Worm (Caenorhabditis elegans) whole organism, L1 larva: ENCODE measurements around the gene D2096.6.

Source experiments
- C16A3.4 ChIP-seq: fragments of 150-350 bp; optimal IDR thresholded peaks from 2 replicates; lab custom pipeline; 2014; ENCODE audit warnings: missing biosample characterization, missing genetic modification characterization
- F16B12.6 ChIP-seq: fragments of 150-350 bp; optimal IDR thresholded peaks from 2 replicates; lab custom pipeline; 2014; ENCODE audit warnings: missing biosample characterization, missing genetic modification characterization
- Y116A8C.19 ChIP-seq: sonication (generic microtip); optimal IDR thresholded peaks from 2 replicates; lab custom pipeline; 2016; ENCODE audit warnings: missing compliant biosample characterization, missing genetic modification characterization, borderline replicate concordance
- alr-1 ChIP-seq: fragments of 200-800 bp; sonication (Bioruptor generic); optimal IDR thresholded peaks from 2 replicates; lab custom pipeline; 2018; ENCODE audit warnings: borderline replicate concordance, mild to moderate bottlenecking, missing genetic modification characterization, missing compliant biosample characterization
- aly-2 ChIP-seq: fragments of 150-350 bp; optimal IDR thresholded peaks from 2 replicates; lab custom pipeline; 2014; ENCODE audit warnings: missing biosample characterization, missing genetic modification characterization
- blmp-1 ChIP-seq: fragments of 150-350 bp; optimal IDR thresholded peaks from 2 replicates; lab custom pipeline; 2014; ENCODE audit warnings: missing biosample characterization, missing genetic modification characterization
- ceh-63 ChIP-seq: fragments of 200-800 bp; sonication (Bioruptor generic); optimal IDR thresholded peaks from 2 replicates; lab custom pipeline; 2018; ENCODE audit warnings: mild to moderate bottlenecking, missing genetic modification characterization, missing compliant biosample characterization
- ceh-82 ChIP-seq, 3 experiments: fragments of 150-350 bp in 1 of 3; sonication (generic microtip) in 2 of 3; optimal IDR thresholded peaks; 2 replicates each; lab custom pipeline; 2014 to 2017; ENCODE audit warnings: missing biosample characterization in 3 of 3, missing genetic modification characterization in 3 of 3
- ceh-88 ChIP-seq: fragments of 200-800 bp; sonication (Bioruptor generic); IDR thresholded peaks from 2 replicates; pipeline ENCODE4 v1.3.6; 2022; ENCODE audit warnings: missing genetic modification characterization, missing compliant biosample characterization
- dsc-1 ChIP-seq: sonication (generic microtip); optimal IDR thresholded peaks from 2 replicates; lab custom pipeline; 2016; ENCODE audit warnings: mild to moderate bottlenecking, missing genetic modification characterization, missing compliant biosample characterization
- efl-1 ChIP-seq, 4 experiments: fragments of 150-350 bp; optimal IDR thresholded peaks in 3 of 4; peaks in 1 of 4; 1 replicate in 1 of 4; 2 replicates in 3 of 4; lab custom pipeline; 2014; ENCODE audit warnings: missing biosample characterization in 2 of 4, missing genetic modification characterization in 2 of 4, missing genetic modification reagents in 2 of 4
- egl-13 ChIP-seq: sonication (generic microtip); optimal IDR thresholded peaks from 2 replicates; lab custom pipeline; 2016; ENCODE audit warnings: missing genotype, missing genetic modification reagents, missing genetic modification characterization, missing compliant biosample characterization
- egl-27 ChIP-seq, 2 experiments: fragments of 150-350 bp in 1 of 2; sonication (generic microtip); optimal IDR thresholded peaks; 3 replicates each; lab custom pipeline; 2017 to 2018; ENCODE audit warnings: missing biosample characterization in 2 of 2, missing genetic modification characterization in 2 of 2, missing genetic modification reagents in 2 of 2
- ets-5 ChIP-seq: fragments of 200-800 bp; sonication (Bioruptor generic); IDR thresholded peaks from 2 replicates; pipeline ENCODE4 v1.3.6; 2022; ENCODE audit warnings: missing genetic modification characterization, missing compliant biosample characterization
- fkh-8 ChIP-seq: sonication (generic microtip); optimal IDR thresholded peaks from 2 replicates; lab custom pipeline; 2016; ENCODE audit warnings: mild to moderate bottlenecking, missing genetic modification characterization, missing compliant biosample characterization
- fos-1 ChIP-seq: fragments of 150-350 bp; optimal IDR thresholded peaks from 2 replicates; lab custom pipeline; 2014; ENCODE audit warnings: missing biosample characterization, missing genetic modification characterization
- hlh-17 ChIP-seq: fragments of 200-800 bp; sonication (Bioruptor generic); optimal IDR thresholded peaks from 2 replicates; lab custom pipeline; 2018; ENCODE audit warnings: missing genetic modification characterization, mild to moderate bottlenecking, missing compliant biosample characterization, moderate library complexity, borderline replicate concordance
- hlh-4 ChIP-seq: sonication (generic microtip); optimal IDR thresholded peaks from 2 replicates; lab custom pipeline; 2016; ENCODE audit warnings: mild to moderate bottlenecking, missing genetic modification characterization, missing compliant biosample characterization
- hpl-2 ChIP-seq: fragments of 150-350 bp; optimal IDR thresholded peaks from 2 replicates; lab custom pipeline; 2014; ENCODE audit warnings: missing biosample characterization, missing genetic modification reagents, missing genetic modification characterization
- irx-1 ChIP-seq: sonication (generic microtip); optimal IDR thresholded peaks from 2 replicates; lab custom pipeline; 2016; ENCODE audit warnings: missing genetic modification characterization, missing compliant biosample characterization
- isw-1 ChIP-seq: fragments of 200-800 bp; sonication (Bioruptor generic); IDR thresholded peaks from 2 replicates; pipeline ENCODE4 v1.3.6; 2022; ENCODE audit warnings: missing genetic modification characterization, missing compliant biosample characterization
- jun-1 ChIP-seq: fragments of 150-350 bp; optimal IDR thresholded peaks from 2 replicates; lab custom pipeline; 2014; ENCODE audit warnings: missing biosample characterization, missing genetic modification reagents, missing genetic modification characterization
- lin-13 ChIP-seq: fragments of 150-350 bp; optimal IDR thresholded peaks from 2 replicates; lab custom pipeline; 2014; ENCODE audit warnings: missing biosample characterization, missing genetic modification reagents, missing genetic modification characterization
- lin-14 ChIP-seq: fragments of 200-800 bp; sonication (Bioruptor generic); optimal IDR thresholded peaks from 2 replicates; lab custom pipeline; 2018; ENCODE audit warnings: mild to moderate bottlenecking, missing genetic modification characterization, moderate library complexity, missing compliant biosample characterization
- lin-35 ChIP-seq, 2 experiments: fragments of 150-350 bp; optimal IDR thresholded peaks; 2 replicates each; lab custom pipeline; 2014; ENCODE audit warnings: missing biosample characterization in 2 of 2, missing genetic modification characterization in 2 of 2, missing genetic modification reagents in 2 of 2
- mab-9 ChIP-seq: fragments of 200-800 bp; sonication (Bioruptor generic); IDR thresholded peaks from 2 replicates; pipeline ENCODE4 v1.3.6; 2022; ENCODE audit warnings: missing genetic modification reagents, missing genetic modification characterization, missing compliant biosample characterization
- mdl-1 ChIP-seq, 2 experiments: fragments of 150-350 bp; optimal IDR thresholded peaks; 2 replicates each; lab custom pipeline; 2014 to 2017; ENCODE audit warnings: missing biosample characterization in 2 of 2, missing genetic modification characterization in 2 of 2, inconsistent platforms in 1 of 2
- mef-2 ChIP-seq: fragments of 150-350 bp; optimal IDR thresholded peaks from 2 replicates; lab custom pipeline; 2014; ENCODE audit warnings: missing biosample characterization, missing genetic modification characterization
- mep-1 ChIP-seq: fragments of 150-350 bp; optimal IDR thresholded peaks from 2 replicates; lab custom pipeline; 2014; ENCODE audit warnings: missing biosample characterization, missing genetic modification characterization
- nhr-11 ChIP-seq: fragments of 150-350 bp; optimal IDR thresholded peaks from 2 replicates; lab custom pipeline; 2014; ENCODE audit warnings: missing biosample characterization, missing genetic modification characterization
- nhr-12 ChIP-seq: sonication (generic microtip); optimal IDR thresholded peaks from 2 replicates; lab custom pipeline; 2017; ENCODE audit warnings: missing biosample characterization, missing genetic modification characterization
- nhr-19 ChIP-seq: fragments of 200-800 bp; sonication (Bioruptor generic); conservative IDR thresholded peaks from 2 replicates; pipeline ENCODE4 v1.3.6; 2022; ENCODE audit warnings: missing genetic modification characterization, missing compliant biosample characterization
- nhr-28 ChIP-seq: fragments of 150-350 bp; optimal IDR thresholded peaks from 2 replicates; lab custom pipeline; 2014; ENCODE audit warnings: missing biosample characterization, missing genetic modification characterization
- nhr-47 ChIP-seq: sonication (generic microtip); optimal IDR thresholded peaks from 2 replicates; lab custom pipeline; 2016; ENCODE audit warnings: mild to moderate bottlenecking, missing genetic modification characterization, moderate library complexity, missing compliant biosample characterization
- nhr-71 ChIP-seq: sonication (generic microtip); optimal IDR thresholded peaks from 2 replicates; lab custom pipeline; 2016; ENCODE audit warnings: mild to moderate bottlenecking, missing genetic modification characterization, moderate library complexity, missing compliant biosample characterization
- nhr-84 ChIP-seq: sonication (generic microtip); optimal IDR thresholded peaks from 2 replicates; lab custom pipeline; 2017; ENCODE audit warnings: missing biosample characterization, missing genetic modification characterization
- nhr-85 ChIP-seq: sonication (generic microtip); peaks from one replicate; lab custom pipeline; 2016; ENCODE audit warnings: missing genetic modification characterization, inconsistent platforms, missing compliant biosample characterization
- pag-3 ChIP-seq: sonication (generic microtip); optimal IDR thresholded peaks from 2 replicates; lab custom pipeline; 2017; ENCODE audit warnings: missing genetic modification characterization, mild to moderate bottlenecking, missing compliant biosample characterization, antibody characterized with exemption, borderline replicate concordance; ENCODE audit not compliant: insufficient read depth
- pax-3 ChIP-seq: fragments of 200-800 bp; sonication (Bioruptor generic); optimal IDR thresholded peaks from 2 replicates; lab custom pipeline; 2018; ENCODE audit warnings: mild to moderate bottlenecking, missing genetic modification characterization, moderate library complexity, missing compliant biosample characterization
- pqm-1 ChIP-seq: sonication (generic microtip); optimal IDR thresholded peaks from 3 replicates; lab custom pipeline; 2017; ENCODE audit warnings: missing biosample characterization, missing genetic modification characterization
- skn-1 ChIP-seq: fragments of 150-350 bp; optimal IDR thresholded peaks from 2 replicates; lab custom pipeline; 2014; ENCODE audit warnings: missing biosample characterization, missing genetic modification characterization
- snu-23 ChIP-seq: sonication (generic microtip); optimal IDR thresholded peaks from 2 replicates; lab custom pipeline; 2016; ENCODE audit warnings: missing genetic modification characterization, missing compliant biosample characterization
- sox-4 ChIP-seq: sonication (generic microtip); optimal IDR thresholded peaks from 2 replicates; lab custom pipeline; 2016; ENCODE audit warnings: missing genetic modification characterization, missing compliant biosample characterization
- sptf-1 ChIP-seq: fragments of 150-350 bp; optimal IDR thresholded peaks from 2 replicates; lab custom pipeline; 2014; ENCODE audit warnings: missing biosample characterization, missing genetic modification characterization
- swsn-7 ChIP-seq: sonication (generic microtip); optimal IDR thresholded peaks from 2 replicates; lab custom pipeline; 2016; ENCODE audit warnings: missing genetic modification characterization, missing compliant biosample characterization
- tbx-2 ChIP-seq: sonication (generic microtip); optimal IDR thresholded peaks from 2 replicates; lab custom pipeline; 2016; ENCODE audit warnings: missing genetic modification characterization, missing compliant biosample characterization
- tlp-1 ChIP-seq: fragments of 150-350 bp; optimal IDR thresholded peaks from 2 replicates; lab custom pipeline; 2014; ENCODE audit warnings: missing biosample characterization, missing genetic modification characterization
- unc-130 ChIP-seq: fragments of 150-350 bp; optimal IDR thresholded peaks from 2 replicates; lab custom pipeline; 2017; ENCODE audit warnings: missing biosample characterization, missing genetic modification characterization, inconsistent platforms
- unc-30 ChIP-seq: sonication (generic microtip); optimal IDR thresholded peaks from 2 replicates; lab custom pipeline; 2017; ENCODE audit warnings: missing biosample characterization, missing genetic modification characterization
- unc-62 ChIP-seq: fragments of 150-350 bp; optimal IDR thresholded peaks from 2 replicates; lab custom pipeline; 2014; ENCODE audit warnings: missing biosample characterization, missing genetic modification reagents, missing genetic modification characterization
- unc-86 ChIP-seq: sonication (generic microtip); optimal IDR thresholded peaks from 2 replicates; lab custom pipeline; 2016; ENCODE audit warnings: missing genetic modification characterization, missing compliant biosample characterization
- zag-1 ChIP-seq: fragments of 150-350 bp; optimal IDR thresholded peaks from 2 replicates; lab custom pipeline; 2014; ENCODE audit warnings: missing biosample characterization, missing genetic modification characterization
- ztf-11 ChIP-seq, 2 experiments: sonication (generic microtip); optimal IDR thresholded peaks; 2 replicates each; lab custom pipeline; 2016 to 2017; ENCODE audit warnings: missing genetic modification characterization in 2 of 2, missing biosample characterization in 1 of 2, missing compliant biosample characterization in 1 of 2

The D2096.6 gene

DNA sequence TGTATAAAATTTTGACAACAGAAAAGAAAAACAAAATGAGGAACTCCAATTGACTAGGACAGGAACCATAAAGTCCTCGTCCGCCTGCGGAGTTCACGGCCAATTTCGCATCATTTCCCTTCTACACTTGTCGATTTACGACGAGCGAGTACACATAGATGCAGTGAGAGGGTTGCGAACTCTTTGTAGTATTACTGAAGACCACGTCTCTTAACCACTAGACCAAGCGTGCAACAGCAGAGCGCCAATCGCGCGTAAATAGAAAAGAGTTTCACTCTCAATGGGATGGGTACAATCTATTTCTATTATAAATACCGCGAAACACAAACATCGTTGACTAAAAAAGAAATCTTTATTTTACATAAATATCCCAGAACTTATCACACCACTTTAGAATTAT, 6.3 kb upstream of the D2096.6 start:
- TF ChIP-seq nhr-85 (tag; lab: Kevin White, UChicago), result peak; percentile 81
- TF ChIP-seq Y116A8C.19, result no peak
- no peak for TF ChIP-seq nhr-11 (tag; lab: Kevin White, UChicago)
- peak; percentile 55 for TF ChIP-seq egl-13 (tag; lab: Kevin White, UChicago)
- no peak for TF ChIP-seq ets-5
- TF ChIP-seq nhr-71, result peak; percentile 91
- TF ChIP-seq sox-4 (tag; lab: Kevin White, UChicago), result peak; percentile 50
- TF ChIP-seq dsc-1 (tag; lab: Kevin White, UChicago), result peak; percentile 83
- TF ChIP-seq mef-2 (tag; lab: Kevin White, UChicago), result no peak
- TF ChIP-seq tlp-1, result no peak
- no peak for TF ChIP-seq zag-1 (tag; lab: Kevin White, UChicago)
- no peak for TF ChIP-seq unc-62 (GFP tag; lab: Kevin White, UChicago)
- peak; percentile 44 for TF ChIP-seq blmp-1
- peak in 1 of 2 experiments; percentile 27 for TF ChIP-seq ztf-11 (tag; optimal IDR thresholded peaks at IDR 0.05; lab: Kevin White, UChicago)
- peak in 1 of 2 experiments; percentile 2 for TF ChIP-seq egl-27 (tag; optimal IDR thresholded peaks at IDR 0.05; lab: Kevin White, UChicago)
- peak; percentile 82 for TF ChIP-seq nhr-19
- peak; percentile 59 for TF ChIP-seq fkh-8 (tag; lab: Kevin White, UChicago)
- TF ChIP-seq efl-1 (optimal IDR thresholded peaks at IDR 0.05; lab: Kevin White, UChicago), result peak; percentile 63 to 75
- TF ChIP-seq efl-1 (GFP tag; optimal IDR thresholded peaks at IDR 0.05 in 1 of 2; lab: Kevin White, UChicago), result peak; percentile 56 to 93
- no peak for TF ChIP-seq nhr-12
- peak; percentile 79 for TF ChIP-seq aly-2
- TF ChIP-seq irx-1 (tag; lab: Kevin White, UChicago), result peak; percentile 76
- peak; percentile 87 for TF ChIP-seq C16A3.4 (tag; lab: Kevin White, UChicago)
- no peak for TF ChIP-seq pqm-1
- peak; percentile 73 for TF ChIP-seq mab-9 (GFP tag; lab: Robert Waterston, UW)
- no peak for TF ChIP-seq alr-1 (tag; lab: Kevin White, UChicago)
- TF ChIP-seq ceh-82 (tag; optimal IDR thresholded peaks at IDR 0.05; lab: Kevin White, UChicago), result peak; percentile 48 to 88 (median 67)
- TF ChIP-seq swsn-7 (tag; lab: Kevin White, UChicago), result peak; percentile 88
- peak; percentile 49 for TF ChIP-seq pax-3 (tag; lab: Kevin White, UChicago)
- peak; percentile 83 for TF ChIP-seq lin-14 (GFP tag; lab: Kevin White, UChicago)
- TF ChIP-seq nhr-47 (tag; lab: Kevin White, UChicago), result peak; percentile 85
- no peak for TF ChIP-seq nhr-84 (tag; lab: Kevin White, UChicago)
- TF ChIP-seq ceh-63 (GFP tag; lab: Kevin White, UChicago), result peak; percentile 37
- no peak for TF ChIP-seq hlh-17 (GFP tag; lab: Kevin White, UChicago)
- peak; percentile 20 for TF ChIP-seq F16B12.6
- TF ChIP-seq mdl-1 (tag; optimal IDR thresholded peaks at IDR 0.05; lab: Kevin White, UChicago), result peak in 1 of 2 experiments; percentile 82
- no peak for TF ChIP-seq pag-3 (tag; lab: Kevin White, UChicago)
- TF ChIP-seq nhr-28, result no peak
- no peak for TF ChIP-seq unc-30 (tag; lab: Kevin White, UChicago)
- TF ChIP-seq hlh-4 (tag; lab: Kevin White, UChicago), result no peak
- peak; percentile 62 for TF ChIP-seq unc-130
- peak; percentile 80 for TF ChIP-seq lin-13 (GFP tag; lab: Kevin White, UChicago)
- peak; percentile 25 for TF ChIP-seq unc-86 (tag; lab: Kevin White, UChicago)
- TF ChIP-seq mep-1 (tag; lab: Kevin White, UChicago), result peak; percentile 94
- peak; percentile 19 for TF ChIP-seq jun-1 (tag; lab: Kevin White, UChicago)
- TF ChIP-seq hpl-2 (GFP tag; lab: Kevin White, UChicago), result peak; percentile 76
- TF ChIP-seq ceh-88, result peak; percentile 63
- no peak for TF ChIP-seq sptf-1
- TF ChIP-seq isw-1, result peak; percentile 48
- peak; percentile 78 to 88 for TF ChIP-seq lin-35 (GFP tag; optimal IDR thresholded peaks at IDR 0.05; lab: Kevin White, UChicago)
- peak; percentile 44 for TF ChIP-seq fos-1 (tag; lab: Kevin White, UChicago)
- TF ChIP-seq skn-1 (tag; lab: Kevin White, UChicago), result peak; percentile 67
- peak; percentile 95 for TF ChIP-seq snu-23 (GFP tag; lab: Kevin White, UChicago)
- peak; percentile 76 for TF ChIP-seq tbx-2 (tag; lab: Kevin White, UChicago)
